Worm (Caenorhabditis elegans) whole organism, late embryonic: ENCODE measurements around the gene F11A5.9.

ENCODE experiments used
- ama-1 ChIP-seq: fragments of 150-350 bp; optimal IDR thresholded peaks from 2 replicates; lab custom pipeline; 2014
- ceh-24 ChIP-seq: sonication (generic microtip); optimal IDR thresholded peaks from 2 replicates; lab custom pipeline; 2016; ENCODE audit warnings: mild to moderate bottlenecking, missing genetic modification characterization, missing compliant biosample characterization
- ceh-6 ChIP-seq: fragments of 200-800 bp; sonication (Bioruptor generic); optimal IDR thresholded peaks from 2 replicates; lab custom pipeline; 2018; ENCODE audit warnings: mild to moderate bottlenecking, missing genetic modification characterization, missing compliant biosample characterization
- ets-4 ChIP-seq: sonication (generic microtip); optimal IDR thresholded peaks from 2 replicates; lab custom pipeline; 2016; ENCODE audit warnings: missing genetic modification characterization, missing compliant biosample characterization
- nfya-1 ChIP-seq: sonication (generic microtip); optimal IDR thresholded peaks from 2 replicates; lab custom pipeline; 2017; ENCODE audit warnings: missing genetic modification characterization, mild to moderate bottlenecking, missing compliant biosample characterization, antibody characterized with exemption, moderate library complexity
- pha-2 ChIP-seq: sonication (generic microtip); optimal IDR thresholded peaks from 2 replicates; lab custom pipeline; 2017; ENCODE audit warnings: mild to moderate bottlenecking, missing genetic modification characterization, missing compliant biosample characterization
- pqm-1 ChIP-seq: sonication (generic microtip); optimal IDR thresholded peaks from 2 replicates; lab custom pipeline; 2016; ENCODE audit warnings: missing genetic modification characterization, missing compliant biosample characterization
- sox-2 ChIP-seq: fragments of 200-800 bp; sonication (Bioruptor generic); IDR thresholded peaks from 2 replicates; pipeline ENCODE4 v1.3.6; 2022; ENCODE audit warnings: missing genetic modification reagents, missing genetic modification characterization, missing compliant biosample characterization
- unc-55 ChIP-seq: sonication (generic microtip); optimal IDR thresholded peaks from 2 replicates; lab custom pipeline; 2017; ENCODE audit warnings: missing biosample characterization, missing genetic modification reagents, missing genetic modification characterization

- TF ChIP-seq nfya-1 (no peak), pqm-1 (tag; lab: Kevin White, UChicago) (no peak), sox-2 (GFP tag; lab: Robert Waterston, UW) (no peak), ama-1 (lab: Kevin White, UChicago) (no peak), ceh-24 (tag; lab: Kevin White, UChicago) (no peak), unc-55 (GFP tag; lab: Kevin White, UChicago) (no peak), ets-4 (no peak), ceh-6 (GFP tag; lab: Kevin White, UChicago) (no peak), pha-2 (tag; lab: Kevin White, UChicago) (no peak)
Observed at ce11 chrV:16220020-16220419, 5.3 kb downstream of the F11A5.9 start.
